Fruit fly (Drosophila melanogaster) whole organism, embryonic: ENCODE data around the gene t-Grip84.
A peak's percentile ranks its signal among the peaks of the same experiment; 100 is the strongest.

Experiments
- Abd-B ChIP-seq: fragments of 200-800 bp; sonication (Bioruptor generic); optimal IDR thresholded peaks from 2 replicates; lab custom pipeline; 2018; ENCODE audit warnings: missing biosample characterization, mild to moderate bottlenecking, missing genetic modification characterization, moderate library complexity
- CG11504 ChIP-seq: fragments of 200-800 bp; sonication (Bioruptor generic); optimal IDR thresholded peaks from 3 replicates; lab custom pipeline; 2019; ENCODE audit warnings: missing biosample characterization, mild to moderate bottlenecking, missing genetic modification characterization, moderate library complexity
- CG11695 ChIP-seq: fragments of 200-800 bp; sonication (Bioruptor generic); IDR thresholded peaks from 3 replicates; pipeline ENCODE4 v1.3.6; 2022; ENCODE audit warnings: missing biosample characterization, missing genetic modification characterization
- CG13123 ChIP-seq: fragments of 200-800 bp; sonication (Bioruptor generic); optimal IDR thresholded peaks from 2 replicates; lab custom pipeline; 2016; ENCODE audit warnings: missing biosample characterization, missing genetic modification characterization
- CG13624 ChIP-seq: fragments of 200-800 bp; sonication (Bioruptor generic); optimal IDR thresholded peaks from 2 replicates; lab custom pipeline; 2016; ENCODE audit warnings: missing biosample characterization, missing genetic modification characterization
- CG15601 ChIP-seq: fragments of 200-800 bp; sonication (Bioruptor generic); optimal IDR thresholded peaks from 3 replicates; lab custom pipeline; 2019; ENCODE audit warnings: missing biosample characterization, mild to moderate bottlenecking, missing genetic modification characterization, moderate library complexity
- CG18262 ChIP-seq: fragments of 200-800 bp; optimal IDR thresholded peaks from 3 replicates; lab custom pipeline; 2019; ENCODE audit warnings: missing biosample characterization, mild to moderate bottlenecking, missing genetic modification characterization, moderate library complexity
- CG2875 ChIP-seq: fragments of 200-800 bp; sonication (Bioruptor generic); optimal IDR thresholded peaks from 2 replicates; lab custom pipeline; 2017; ENCODE audit warnings: missing biosample characterization, mild to moderate bottlenecking, missing genetic modification characterization, missing genetic modification reagents
- CG32767 ChIP-seq: fragments of 200-800 bp; sonication (Bioruptor generic); IDR thresholded peaks from 2 replicates; pipeline ENCODE4 v1.3.6; 2022; ENCODE audit warnings: missing biosample characterization, missing genetic modification characterization
- CG34422 ChIP-seq: fragments of 200-800 bp; sonication (Bioruptor generic); IDR thresholded peaks from 3 replicates; pipeline ENCODE4 v1.3.6; 2022; ENCODE audit warnings: missing biosample characterization, missing genetic modification characterization
- CG4820 ChIP-seq: fragments of 200-800 bp; sonication (Bioruptor generic); optimal IDR thresholded peaks from 3 replicates; lab custom pipeline; 2016; ENCODE audit warnings: missing biosample characterization, missing genetic modification characterization
- CG6813 ChIP-seq: fragments of 200-800 bp; sonication (Bioruptor generic); optimal IDR thresholded peaks from 2 replicates; lab custom pipeline; 2017; ENCODE audit warnings: missing biosample characterization, missing genetic modification characterization, mild to moderate bottlenecking, moderate library complexity, missing genetic modification reagents
- CG7556 ChIP-seq: fragments of 200-800 bp; sonication (Bioruptor generic); optimal IDR thresholded peaks from 2 replicates; lab custom pipeline; 2017; ENCODE audit warnings: missing biosample characterization, mild to moderate bottlenecking, missing genetic modification characterization
- CG8388 ChIP-seq: fragments of 200-800 bp; sonication (Bioruptor generic); optimal IDR thresholded peaks from 2 replicates; lab custom pipeline; 2019; ENCODE audit warnings: missing biosample characterization, mild to moderate bottlenecking, missing genetic modification characterization, moderate library complexity
- CG9727 ChIP-seq: fragments of 200-800 bp; sonication (Bioruptor generic); optimal IDR thresholded peaks from 3 replicates; lab custom pipeline; 2017; ENCODE audit warnings: missing biosample characterization, mild to moderate bottlenecking, missing genetic modification characterization
- CoRest ChIP-seq: fragments of 200-800 bp; sonication (Bioruptor generic); optimal IDR thresholded peaks from 3 replicates; lab custom pipeline; 2018; ENCODE audit warnings: missing biosample characterization, mild to moderate bottlenecking, missing genetic modification characterization, moderate library complexity
- D ChIP-seq, 2 experiments: fragments of 200-800 bp in 1 of 2; fragments of >200 bp in 1 of 2; sonication (Bioruptor generic) in 1 of 2; optimal IDR thresholded peaks; 2 replicates in 1 of 2; 3 replicates in 1 of 2; lab custom pipeline; 2017; ENCODE audit warnings: mild to moderate bottlenecking in 1 of 2, missing biosample characterization in 1 of 2, missing genetic modification characterization in 1 of 2, missing genetic modification reagents in 1 of 2
- Eip74EF ChIP-seq, 2 experiments: fragments of 200-800 bp in 1 of 2; fragments of >200 bp in 1 of 2; sonication (Bioruptor generic) in 1 of 2; optimal IDR thresholded peaks; 2 replicates each; lab custom pipeline; 2017 to 2019; ENCODE audit warnings: missing biosample characterization in 2 of 2, missing genetic modification characterization in 2 of 2, mild to moderate bottlenecking in 1 of 2, moderate library complexity in 1 of 2
- Hr3 ChIP-seq: fragments of 200-800 bp; sonication (Bioruptor generic); optimal IDR thresholded peaks from 3 replicates; lab custom pipeline; 2016; ENCODE audit warnings: missing biosample characterization, missing genetic modification characterization
- Hr78 ChIP-seq, 2 experiments: fragments of 200-800 bp in 1 of 2; fragments of >200 bp in 1 of 2; sonication (Bioruptor generic) in 1 of 2; optimal IDR thresholded peaks; 2 replicates each; lab custom pipeline; 2017 to 2019; ENCODE audit warnings: missing biosample characterization in 2 of 2, missing genetic modification characterization in 2 of 2, mild to moderate bottlenecking in 1 of 2, moderate library complexity in 1 of 2
- Med ChIP-seq: fragments of 200-800 bp; sonication (Bioruptor generic); peaks from one replicate; lab custom pipeline; 2016; ENCODE audit warnings: missing biosample characterization, missing genetic modification characterization, mild to moderate bottlenecking, inconsistent platforms, moderate library complexity
- Ptx1 ChIP-seq: fragments of 200-800 bp; sonication (Bioruptor generic); IDR thresholded peaks from 2 replicates; pipeline ENCODE4 v1.3.6; 2022; ENCODE audit warnings: missing biosample characterization, missing genetic modification characterization
- Sox102F ChIP-seq: fragments of 200-800 bp; sonication (Bioruptor generic); optimal IDR thresholded peaks from 2 replicates; lab custom pipeline; 2018; ENCODE audit warnings: missing biosample characterization, mild to moderate bottlenecking, missing genetic modification characterization, moderate library complexity
- Spps ChIP-seq: fragments of 200-800 bp; sonication (Bioruptor generic); optimal IDR thresholded peaks from 2 replicates; lab custom pipeline; 2018; ENCODE audit warnings: missing biosample characterization, mild to moderate bottlenecking, missing genetic modification characterization
- Ssrp ChIP-seq: fragments of 200-800 bp; sonication (Bioruptor generic); optimal IDR thresholded peaks from 2 replicates; lab custom pipeline; 2018; ENCODE audit warnings: missing biosample characterization, mild to moderate bottlenecking, missing genetic modification characterization, moderate library complexity
- YL-1 ChIP-seq: fragments of 200-800 bp; sonication (Bioruptor generic); optimal IDR thresholded peaks from 3 replicates; lab custom pipeline; 2017; ENCODE audit warnings: missing biosample characterization, mild to moderate bottlenecking, missing genetic modification characterization
- ara ChIP-seq: fragments of 200-800 bp; sonication (Bioruptor generic); IDR thresholded peaks from 2 replicates; pipeline ENCODE4 v1.3.6; 2022; ENCODE audit warnings: missing biosample characterization, missing genetic modification characterization
- bcd ChIP-seq: fragments of 200-800 bp; sonication (Bioruptor generic); optimal IDR thresholded peaks from 2 replicates; lab custom pipeline; 2017; ENCODE audit warnings: missing biosample characterization, mild to moderate bottlenecking, missing genetic modification characterization
- bowl ChIP-seq: fragments of 200-800 bp; sonication (Bioruptor generic); IDR thresholded peaks from 2 replicates; pipeline ENCODE4 v1.3.6; 2022; ENCODE audit warnings: missing biosample characterization, missing genetic modification characterization
- bsh ChIP-seq, 2 experiments: fragments of 200-800 bp; sonication (Bioruptor generic); optimal IDR thresholded peaks; 2 replicates each; lab custom pipeline; 2017 to 2018; ENCODE audit warnings: mild to moderate bottlenecking in 2 of 2, missing biosample characterization in 2 of 2, missing genetic modification characterization in 2 of 2, moderate library complexity in 1 of 2
- corto ChIP-seq: fragments of 200-800 bp; sonication (Bioruptor generic); optimal IDR thresholded peaks from 2 replicates; lab custom pipeline; 2016; ENCODE audit warnings: missing biosample characterization, mild to moderate bottlenecking, missing genetic modification characterization, moderate library complexity
- dmrt11E ChIP-seq: fragments of 200-800 bp; sonication (Bioruptor generic); optimal IDR thresholded peaks from 3 replicates; lab custom pipeline; 2018; ENCODE audit warnings: missing biosample characterization, mild to moderate bottlenecking, missing genetic modification characterization, moderate library complexity
- dmrt99B ChIP-seq: fragments of 200-800 bp; sonication (Bioruptor generic); optimal IDR thresholded peaks from 2 replicates; lab custom pipeline; 2018; ENCODE audit warnings: missing biosample characterization, mild to moderate bottlenecking, missing genetic modification characterization, moderate library complexity
- dpn ChIP-seq, 2 experiments: fragments of 200-800 bp; sonication (Bioruptor generic); optimal IDR thresholded peaks; 3 replicates each; lab custom pipeline; 2016; ENCODE audit warnings: missing biosample characterization in 2 of 2, missing genetic modification characterization in 2 of 2
- dysf ChIP-seq: fragments of 200-800 bp; sonication (Bioruptor generic); IDR thresholded peaks from 3 replicates; pipeline ENCODE4 v1.3.6; 2022; ENCODE audit warnings: missing biosample characterization, missing genetic modification characterization
- gem ChIP-seq: fragments of 200-800 bp; sonication (Bioruptor generic); optimal IDR thresholded peaks from 2 replicates; lab custom pipeline; 2019; ENCODE audit warnings: missing biosample characterization, mild to moderate bottlenecking, missing genetic modification characterization, moderate library complexity
- hbn ChIP-seq: fragments of 200-800 bp; sonication (Bioruptor generic); IDR thresholded peaks from 2 replicates; pipeline ENCODE4 v1.3.6; 2022; ENCODE audit warnings: missing biosample characterization, missing genetic modification characterization; ENCODE audit not compliant: partially characterized antibody
- lmd ChIP-seq: fragments of 200-800 bp; sonication (Bioruptor generic); IDR thresholded peaks from 2 replicates; pipeline ENCODE4 v1.3.6; 2022; ENCODE audit warnings: missing biosample characterization, missing genetic modification characterization
- lola ChIP-seq, 3 experiments: fragments of >200 bp in 2 of 3; fragments of 200-800 bp in 1 of 3; sonication (Bioruptor generic) in 1 of 3; optimal IDR thresholded peaks; 2 replicates each; lab custom pipeline; 2017 to 2019; ENCODE audit warnings: missing biosample characterization in 3 of 3, missing genetic modification characterization in 3 of 3, mild to moderate bottlenecking in 1 of 3, moderate library complexity in 1 of 3
- otp ChIP-seq: fragments of 200-800 bp; sonication (Bioruptor generic); IDR thresholded peaks from 3 replicates; pipeline ENCODE4, ENCODE4 v1.3.6; 2022; ENCODE audit warnings: missing biosample characterization, missing genetic modification characterization
- peb ChIP-seq: fragments of 200-800 bp; sonication (Bioruptor generic); IDR thresholded peaks from 2 replicates; pipeline ENCODE4 v1.3.6; 2022; ENCODE audit warnings: missing biosample characterization, missing genetic modification characterization
- phol ChIP-seq: fragments of 200-800 bp; sonication (Bioruptor generic); optimal IDR thresholded peaks from 3 replicates; lab custom pipeline; 2018; ENCODE audit warnings: missing biosample characterization, mild to moderate bottlenecking, missing genetic modification characterization, moderate library complexity
- run ChIP-seq: fragments of 200-800 bp; sonication (Bioruptor generic); optimal IDR thresholded peaks from 3 replicates; lab custom pipeline; 2018; ENCODE audit warnings: missing biosample characterization, mild to moderate bottlenecking, missing genetic modification characterization
- so ChIP-seq: fragments of 200-800 bp; sonication (Bioruptor generic); IDR thresholded peaks from 3 replicates; pipeline ENCODE4 v1.3.6; 2022; ENCODE audit warnings: missing biosample characterization, missing genetic modification characterization
- vvl ChIP-seq: fragments of 200-800 bp; sonication (Bioruptor generic); IDR thresholded peaks from 2 replicates; pipeline ENCODE4 v1.3.6; 2022; ENCODE audit warnings: missing biosample characterization, missing genetic modification characterization
- zen ChIP-seq: fragments of 200-800 bp; sonication (Bioruptor generic); optimal IDR thresholded peaks from 3 replicates; lab custom pipeline; 2018; ENCODE audit warnings: missing biosample characterization, mild to moderate bottlenecking, missing genetic modification characterization, moderate library complexity

t-Grip84 gene

DNA sequence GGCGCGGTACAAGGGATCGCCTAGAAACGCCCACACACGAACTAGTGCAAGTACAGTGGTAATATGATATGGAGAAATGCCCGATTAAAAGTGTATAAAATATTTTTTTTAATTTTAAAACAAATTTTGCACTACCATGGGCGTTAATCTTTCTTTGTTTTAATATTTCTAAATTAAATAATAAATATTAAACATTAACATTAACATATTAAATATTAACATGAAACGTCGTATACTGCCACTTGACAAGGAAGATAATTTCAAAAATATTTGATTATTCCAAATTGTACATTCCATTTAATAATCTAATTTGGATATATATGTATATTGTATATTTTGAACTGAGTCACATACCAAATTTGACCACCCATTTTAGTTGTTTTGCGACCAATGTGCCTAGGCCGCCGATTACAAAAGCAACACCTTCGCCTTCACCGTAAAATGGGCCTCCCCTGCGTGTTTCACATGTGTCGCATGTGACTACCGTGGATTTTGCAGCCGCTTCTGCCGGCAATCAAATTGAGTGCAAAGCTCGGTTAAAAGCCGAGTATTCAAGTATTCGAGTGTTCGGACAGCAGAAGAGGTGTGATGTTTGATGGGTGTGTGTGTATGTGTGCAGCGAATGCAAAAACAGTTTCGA is 1.4 kb upstream of the t-Grip84 start (continued):
- TF ChIP-seq bcd = peak; percentile 4
- 0 out of 3 replicates have a peak, but pooled peaks have one; percentile 10 for TF ChIP-seq so (GFP tag; lab: Robert Waterston, UW)
- no peak for TF ChIP-seq YL-1 (GFP tag; lab: Kevin White, UChicago)
- TF ChIP-seq CG11695 (GFP tag; lab: Robert Waterston, UW) = peak; percentile 62; the same call in 2 of the 3 replicates
- peak; percentile 76 for TF ChIP-seq CG7556 (GFP tag; lab: Kevin White, UChicago)
- TF ChIP-seq Abd-B (GFP tag; lab: Kevin White, UChicago) = peak; percentile 12
- no peak for TF ChIP-seq D (optimal IDR thresholded peaks at IDR 0.05; lab: Kevin White, UChicago)
- peak; percentile 37 for TF ChIP-seq D (GFP tag; optimal IDR thresholded peaks at IDR 0.05; lab: Kevin White, UChicago)
- no peak for TF ChIP-seq CG13624 (GFP tag; lab: Kevin White, UChicago)
- peak; percentile 54 for TF ChIP-seq CoRest (tag; lab: Kevin White, UChicago)
- peak in 1 of 2 experiments; percentile 26 for TF ChIP-seq dpn (GFP tag; optimal IDR thresholded peaks at IDR 0.05; lab: Kevin White, UChicago)
- TF ChIP-seq Ptx1 (GFP tag; lab: Robert Waterston, UW) = peak; percentile 41; the same call in 1 of the 2 replicates
- peak; percentile 25 for TF ChIP-seq run (tag; lab: Kevin White, UChicago)
- TF ChIP-seq Med (GFP tag; lab: Kevin White, UChicago) = no peak
- peak; percentile 38 for TF ChIP-seq Hr3 (GFP tag; lab: Kevin White, UChicago)
- TF ChIP-seq otp (GFP tag; lab: Robert Waterston, UW) = 0 out of 3 replicates have a peak, but pooled peaks have one; percentile 25
- TF ChIP-seq CG13123 (GFP tag; lab: Kevin White, UChicago) = no peak
- TF ChIP-seq CG15601 = peak; percentile 51
- peak; percentile 32; the same call in 1 of the 2 replicates for TF ChIP-seq lmd
- no peak for TF ChIP-seq CG4820 (GFP tag; lab: Kevin White, UChicago)
- TF ChIP-seq gem (tag; lab: Kevin White, UChicago) = peak; percentile 86
- TF ChIP-seq Eip74EF (GFP tag; optimal IDR thresholded peaks at IDR 0.05; lab: Kevin White, UChicago) = peak in 1 of 2 experiments; percentile 37
- peak; percentile 37 for TF ChIP-seq CG9727 (GFP tag; lab: Kevin White, UChicago)
- TF ChIP-seq dysf (GFP tag; lab: Robert Waterston, UW) = 0 out of 3 replicates have a peak, but pooled peaks have one; percentile 39
- TF ChIP-seq phol (tag; lab: Kevin White, UChicago) = peak; percentile 72
- no peak for TF ChIP-seq corto
- TF ChIP-seq Sox102F = peak; percentile 72
- peak; percentile 76 for TF ChIP-seq CG11504 (tag; lab: Kevin White, UChicago)
- TF ChIP-seq CG18262 = peak; percentile 81
- peak; percentile 66 for TF ChIP-seq CG8388
- TF ChIP-seq CG6813 = no peak
- TF ChIP-seq Spps (tag; lab: Kevin White, UChicago) = peak; percentile 17
- TF ChIP-seq zen = no peak
- TF ChIP-seq Ssrp (tag; lab: Kevin White, UChicago) = peak; percentile 62
- 0 out of 2 replicates have a peak, but pooled peaks have one; percentile 11 for TF ChIP-seq CG32767 (GFP tag; lab: Robert Waterston, UW)
- no peak for TF ChIP-seq bowl
- peak; percentile 21; the same call in 1 of the 2 replicates for TF ChIP-seq peb
- peak; percentile 29 for TF ChIP-seq CG2875 (GFP tag; lab: Kevin White, UChicago)
- TF ChIP-seq dmrt11E (tag; lab: Kevin White, UChicago) = peak; percentile 54
- TF ChIP-seq vvl (GFP tag; lab: Robert Waterston, UW) = no peak; the same call in 1 of the 2 replicates
- no peak for TF ChIP-seq CG34422 (GFP tag; lab: Robert Waterston, UW)
- TF ChIP-seq Hr78 (GFP tag; optimal IDR thresholded peaks at IDR 0.05; lab: Kevin White, UChicago) = no peak
- no peak for TF ChIP-seq hbn (GFP tag; lab: Robert Waterston, UW)
- TF ChIP-seq ara = no peak; the same call in 1 of the 2 replicates
- TF ChIP-seq dmrt99B = peak; percentile 72
- peak in 1 of 3 experiments; percentile 51 for TF ChIP-seq lola (GFP tag; optimal IDR thresholded peaks at IDR 0.05; lab: Kevin White, UChicago)
- peak in 1 of 2 experiments; percentile 70 for TF ChIP-seq bsh (GFP tag; optimal IDR thresholded peaks at IDR 0.05; lab: Kevin White, UChicago)
